Fruit fly (Drosophila melanogaster) whole organism, pupa: Measurements from ENCODE around the gene qtc.

Experiments used
- CG10348 ChIP-seq: fragments of 200-800 bp; sonication (Bioruptor generic); IDR thresholded peaks from 2 replicates; pipeline ENCODE4 v1.3.6; 2022; ENCODE audit warnings: missing biosample characterization, missing genetic modification characterization
- CG14655 ChIP-seq: fragments of 200-800 bp; sonication (Bioruptor generic); optimal IDR thresholded peaks from 3 replicates; lab custom pipeline; 2017; ENCODE audit warnings: mild to moderate bottlenecking, missing biosample characterization, missing genetic modification reagents, missing genetic modification characterization
- Pif1A ChIP-seq: fragments of 200-800 bp; sonication (Bioruptor generic); optimal IDR thresholded peaks from 3 replicates; lab custom pipeline; 2016; ENCODE audit warnings: missing biosample characterization, missing genetic modification characterization
- fd96Ca ChIP-seq: fragments of 200-800 bp; sonication (Bioruptor generic); IDR thresholded peaks from 3 replicates; pipeline ENCODE4 v1.3.6; 2022; ENCODE audit warnings: missing biosample characterization, missing genetic modification characterization
- rn ChIP-seq: fragments of 200-800 bp; sonication (Bioruptor generic); IDR thresholded peaks from 2 replicates; pipeline ENCODE4 v1.3.6; 2022; ENCODE audit warnings: missing biosample characterization, missing genetic modification characterization

DNA sequence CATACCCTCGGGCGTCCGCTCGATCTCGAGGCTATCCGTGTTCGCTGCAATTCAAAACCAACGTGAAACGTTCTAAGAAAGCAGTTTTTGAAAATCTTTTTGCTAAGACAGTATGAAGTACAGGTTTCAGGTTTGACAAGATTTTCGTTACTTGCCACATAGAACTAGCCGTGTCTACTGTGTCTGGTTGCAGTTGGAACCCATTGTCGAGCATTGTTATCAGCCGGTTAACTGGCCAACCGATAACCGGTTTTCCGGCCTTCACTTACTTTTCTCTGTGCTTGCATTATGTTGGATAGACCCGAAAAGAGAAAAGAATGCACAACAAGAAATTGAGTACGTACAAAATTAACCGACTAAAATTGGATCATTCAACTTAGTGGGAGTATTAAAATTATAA, 10.6 kb upstream of the qtc start:
- TF ChIP-seq CG14655 (GFP tag; lab: Kevin White, UChicago) (no peak), Pif1A (GFP tag; lab: Kevin White, UChicago) (no peak), fd96Ca (no peak), CG10348 (no peak), rn (GFP tag; lab: Robert Waterston, UW) (no peak)
